Comparison of ENCODE assay signal across 2 fruit fly cellular contexts in genomic region chrX:7637091-7637490, dm6.
A peak's percentile ranks its signal among the peaks of the same experiment; 100 is the strongest.
TF ChIP-seq lines count a peak whose summit lies in the region.

No protein-coding gene starts in this region.

TF ChIP-seq in whole organism, embryonic, 481 proteins besides CTCF, POLR2A, EP300 and RAD21 (continued from another document):
- TF ChIP-seq CG10979 (tag; optimal IDR thresholded peaks at IDR 0.05; lab: Kevin White, UChicago) (peak; percentile 31), gem (tag; optimal IDR thresholded peaks at IDR 0.05; lab: Kevin White, UChicago) (peak; percentile 8), sr (GFP tag; IDR thresholded peaks at IDR 0.05; lab: Robert Waterston, UW) (no peak), Sin3A (optimal IDR thresholded peaks at IDR 0.05; lab: Kevin White, UChicago) (no peak), bsh (GFP tag; optimal IDR thresholded peaks at IDR 0.05; lab: Kevin White, UChicago) (peak; percentile 5 to 24), CG31441 (GFP tag; IDR thresholded peaks at IDR 0.05; lab: Robert Waterston, UW) (0 out of 2 replicates have a peak, but pooled peaks have one; percentile 38), CG18262 (tag; optimal IDR thresholded peaks at IDR 0.05; lab: Kevin White, UChicago) (peak; percentile 33), CG31224 (GFP tag; IDR thresholded peaks at IDR 0.05; lab: Robert Waterston, UW) (no peak), kay (GFP tag; optimal IDR thresholded peaks at IDR 0.05; lab: Kevin White, UChicago) (no peak), CG4360 (GFP tag; IDR thresholded peaks at IDR 0.05; lab: Robert Waterston, UW) (no peak), Blimp-1 (GFP tag; optimal IDR thresholded peaks at IDR 0.05; lab: Kevin White, UChicago) (peak; percentile 15), Ets65A (GFP tag; lab: Kevin White, UChicago) (peak; percentile 42), sens (GFP tag; lab: Kevin White, UChicago) (peak; percentile 68), dmrt99B (tag; optimal IDR thresholded peaks at IDR 0.05; lab: Kevin White, UChicago) (peak; percentile 27), dm (GFP tag; optimal IDR thresholded peaks at IDR 0.05; lab: Kevin White, UChicago) (no peak)

TF ChIP-seq in whole organism, prepupa, 60 proteins besides CTCF, POLR2A, EP300 and RAD21 (continued from another document):
- TF ChIP-seq CG11294 (GFP tag; IDR thresholded peaks at IDR 0.05; lab: Robert Waterston, UW) (peak; percentile 47; the same call in 1 of the 2 replicates), Ets96B (tag; optimal IDR thresholded peaks at IDR 0.05; lab: Kevin White, UChicago) (peak; percentile 46), Eip75B (GFP tag; optimal IDR thresholded peaks at IDR 0.05; lab: Kevin White, UChicago) (peak; percentile 5), dac (GFP tag; optimal IDR thresholded peaks at IDR 0.05; lab: Kevin White, UChicago) (no peak), Smox (GFP tag; optimal IDR thresholded peaks at IDR 0.05; lab: Kevin White, UChicago) (peak; percentile 10), CG4318 (GFP tag; optimal IDR thresholded peaks at IDR 0.05; lab: Kevin White, UChicago) (peak; percentile 20), CG6792 (GFP tag; optimal IDR thresholded peaks at IDR 0.05; lab: Kevin White, UChicago) (peak; percentile 15), cyc (GFP tag; optimal IDR thresholded peaks at IDR 0.05; lab: Kevin White, UChicago) (peak; percentile 12), CG34406 (GFP tag; optimal IDR thresholded peaks at IDR 0.05; lab: Kevin White, UChicago) (peak; percentile 11), esn (GFP tag; optimal IDR thresholded peaks at IDR 0.05; lab: Kevin White, UChicago) (no peak), fd59A (GFP tag; optimal IDR thresholded peaks at IDR 0.05; lab: Kevin White, UChicago) (no peak), Sox15 (GFP tag; optimal IDR thresholded peaks at IDR 0.05; lab: Kevin White, UChicago) (no peak), CG31627 (GFP tag; optimal IDR thresholded peaks at IDR 0.05; lab: Kevin White, UChicago) (peak; percentile 13), spab (GFP tag; optimal IDR thresholded peaks at IDR 0.05; lab: Kevin White, UChicago) (peak; percentile 1), Met (GFP tag; optimal IDR thresholded peaks at IDR 0.05; lab: Kevin White, UChicago) (peak; percentile 26), CG15336 (GFP tag; IDR thresholded peaks at IDR 0.05; lab: Robert Waterston, UW) (peak; percentile 70), CG3919 (GFP tag; optimal IDR thresholded peaks at IDR 0.05; lab: Kevin White, UChicago) (peak; percentile 49), Gug (GFP tag; IDR thresholded peaks at IDR 0.05; lab: Robert Waterston, UW) (peak; percentile 59), CG6276 (GFP tag; optimal IDR thresholded peaks at IDR 0.05; lab: Kevin White, UChicago) (peak; percentile 33), OdsH (GFP tag; optimal IDR thresholded peaks at IDR 0.05; lab: Kevin White, UChicago) (peak; percentile 39), ss (GFP tag; optimal IDR thresholded peaks at IDR 0.05; lab: Kevin White, UChicago) (no peak), achi (GFP tag; optimal IDR thresholded peaks at IDR 0.05; lab: Kevin White, UChicago) (peak; percentile 47), Eip78C (GFP tag; lab: Kevin White, UChicago) (peak; percentile 78), CG6163 (GFP tag; IDR thresholded peaks at IDR 0.05; lab: Robert Waterston, UW) (0 out of 3 replicates have a peak, but pooled peaks have one; percentile 45), CG10669 (GFP tag; optimal IDR thresholded peaks at IDR 0.05; lab: Kevin White, UChicago) (peak; percentile 37), Lpt (GFP tag; optimal IDR thresholded peaks at IDR 0.05; lab: Kevin White, UChicago) (peak; percentile 6)
TF ChIP-seq in whole organism, prepupa: peak in this region for 37.
